Worm (Caenorhabditis elegans) whole organism, young adult: ENCODE measurements around the gene dhs-19.

Source experiments
- B0019.2 ChIP-seq: fragments of 200-800 bp; sonication (Bioruptor generic); conservative IDR thresholded peaks from 2 replicates; pipeline ENCODE4 v1.3.6; 2022; ENCODE audit warnings: missing genetic modification reagents, missing genetic modification characterization, missing compliant biosample characterization
- B0035.1 ChIP-seq: sonication (generic microtip); optimal IDR thresholded peaks from 2 replicates; lab custom pipeline; 2016; ENCODE audit warnings: missing genetic modification characterization, mild to moderate bottlenecking, missing compliant biosample characterization, missing genotype, missing genetic modification reagents
- C17E4.6 ChIP-seq: fragments of 200-800 bp; sonication (Bioruptor generic); IDR thresholded peaks from 2 replicates; pipeline ENCODE4 v1.3.6; 2022; ENCODE audit warnings: missing genetic modification reagents, missing genetic modification characterization, missing compliant biosample characterization
- F10E7.11 ChIP-seq: sonication (generic microtip); optimal IDR thresholded peaks from 2 replicates; lab custom pipeline; 2017; ENCODE audit warnings: mild to moderate bottlenecking, missing genetic modification characterization, moderate library complexity, missing compliant biosample characterization
- F23B12.7 ChIP-seq: sonication (generic microtip); optimal IDR thresholded peaks from 2 replicates; lab custom pipeline; 2017; ENCODE audit warnings: missing genetic modification characterization, mild to moderate bottlenecking, missing compliant biosample characterization, antibody characterized with exemption, moderate library complexity; ENCODE audit not compliant: insufficient read depth
- F57A8.1 ChIP-seq: fragments of 200-800 bp; sonication (Bioruptor generic); optimal IDR thresholded peaks from 2 replicates; lab custom pipeline; 2018; ENCODE audit warnings: mild to moderate bottlenecking, missing genetic modification characterization, moderate library complexity, missing compliant biosample characterization
- F57C9.4 ChIP-seq: sonication (generic microtip); optimal IDR thresholded peaks from 2 replicates; lab custom pipeline; 2017; ENCODE audit warnings: mild to moderate bottlenecking, missing genetic modification characterization, missing compliant biosample characterization
- K12H6.12 ChIP-seq: fragments of 200-800 bp; sonication (Bioruptor generic); optimal IDR thresholded peaks from 2 replicates; lab custom pipeline; 2018; ENCODE audit warnings: mild to moderate bottlenecking, missing genetic modification characterization, missing compliant biosample characterization
- Y53F4B.3 ChIP-seq: fragments of 200-800 bp; sonication (Bioruptor generic); IDR thresholded peaks from 2 replicates; pipeline ENCODE4 v1.3.6; 2022; ENCODE audit warnings: missing genetic modification reagents, missing genetic modification characterization, missing compliant biosample characterization
- Y53G8AR.9 ChIP-seq: fragments of 200-800 bp; sonication (Bioruptor generic); conservative IDR thresholded peaks from 2 replicates; pipeline ENCODE4 v1.3.6; 2022; ENCODE audit warnings: missing genetic modification reagents, missing genetic modification characterization, missing compliant biosample characterization
- ZK185.1 ChIP-seq: sonication (generic microtip); optimal IDR thresholded peaks from 2 replicates; lab custom pipeline; 2016; ENCODE audit warnings: mild to moderate bottlenecking, missing genetic modification characterization, missing compliant biosample characterization; ENCODE audit not compliant: poor library complexity, severe bottlenecking
- akir-1 ChIP-seq: fragments of 200-800 bp; sonication (Bioruptor generic); optimal IDR thresholded peaks from 2 replicates; lab custom pipeline; 2018; ENCODE audit warnings: mild to moderate bottlenecking, missing genetic modification characterization, moderate library complexity, missing compliant biosample characterization
- ama-1 ChIP-seq, 3 experiments: fragments of 150-350 bp in 1 of 3; sonication (generic microtip) in 2 of 3; optimal IDR thresholded peaks; 2 replicates each; lab custom pipeline; 2014 to 2018; ENCODE audit warnings: missing biosample characterization in 2 of 3, missing genetic modification characterization in 2 of 3, missing genetic modification reagents in 2 of 3
- atf-7 ChIP-seq: sonication (generic microtip); optimal IDR thresholded peaks from 2 replicates; lab custom pipeline; 2017; ENCODE audit warnings: mild to moderate bottlenecking, missing genetic modification characterization, missing compliant biosample characterization
- bed-2 ChIP-seq: fragments of 200-800 bp; sonication (Bioruptor generic); IDR thresholded peaks from 2 replicates; pipeline ENCODE4 v1.3.6; 2022; ENCODE audit warnings: missing genetic modification reagents, missing genetic modification characterization, missing compliant biosample characterization
- cebp-2 ChIP-seq: fragments of 200-800 bp; sonication (Bioruptor generic); IDR thresholded peaks from 2 replicates; pipeline ENCODE4 v1.3.6; 2022; ENCODE audit warnings: missing genetic modification characterization, missing compliant biosample characterization
- ceh-100 ChIP-seq: fragments of 200-800 bp; sonication (Bioruptor generic); IDR thresholded peaks from 2 replicates; pipeline ENCODE4 v1.3.6; 2022; ENCODE audit warnings: missing genetic modification reagents, missing genetic modification characterization, missing compliant biosample characterization
- ceh-27 ChIP-seq: fragments of 200-800 bp; sonication (Bioruptor generic); optimal IDR thresholded peaks from 2 replicates; lab custom pipeline; 2018; ENCODE audit warnings: mild to moderate bottlenecking, missing genetic modification characterization, moderate library complexity, missing compliant biosample characterization
- ceh-91 ChIP-seq: fragments of 200-800 bp; sonication (Bioruptor generic); IDR thresholded peaks from 2 replicates; pipeline ENCODE4 v1.3.6; 2022; ENCODE audit warnings: missing genetic modification reagents, missing genetic modification characterization, missing compliant biosample characterization
- dpff-1 ChIP-seq: sonication (generic microtip); optimal IDR thresholded peaks from 2 replicates; lab custom pipeline; 2017; ENCODE audit warnings: mild to moderate bottlenecking, missing genetic modification characterization, missing compliant biosample characterization
- gei-17 ChIP-seq: fragments of 200-800 bp; sonication (Bioruptor generic); optimal IDR thresholded peaks from 2 replicates; lab custom pipeline; 2018; ENCODE audit warnings: mild to moderate bottlenecking, missing genetic modification characterization, missing compliant biosample characterization
- hmg-1.2 ChIP-seq: fragments of 200-800 bp; sonication (Bioruptor generic); IDR thresholded peaks from 2 replicates; pipeline ENCODE4 v1.3.6; 2022; ENCODE audit warnings: missing genetic modification reagents, missing genetic modification characterization, missing compliant biosample characterization
- hmg-20 ChIP-seq: fragments of 200-800 bp; sonication (Bioruptor generic); IDR thresholded peaks from 2 replicates; pipeline ENCODE4 v1.3.6; 2022; ENCODE audit warnings: missing genetic modification reagents, missing genetic modification characterization, missing compliant biosample characterization
- let-607 ChIP-seq, 2 experiments: fragments of 200-800 bp in 1 of 2; sonication (Bioruptor generic) in 1 of 2; sonication (generic microtip) in 1 of 2; optimal IDR thresholded peaks; 2 replicates each; lab custom pipeline; 2016 to 2018; ENCODE audit warnings: mild to moderate bottlenecking in 2 of 2, missing compliant biosample characterization in 2 of 2, missing genetic modification characterization in 2 of 2, moderate library complexity in 2 of 2, missing genotype in 1 of 2
- lin-26 ChIP-seq: fragments of 200-800 bp; sonication (Bioruptor generic); IDR thresholded peaks from 2 replicates; pipeline ENCODE4 v1.3.6; 2022; ENCODE audit warnings: missing genetic modification reagents, missing genetic modification characterization, missing compliant biosample characterization
- lin-35 ChIP-seq, 3 experiments: fragments of 150-350 bp in 2 of 3; sonication (generic microtip) in 1 of 3; optimal IDR thresholded peaks; 2 replicates each; lab custom pipeline; 2014 to 2018; ENCODE audit warnings: missing biosample characterization in 3 of 3, missing genetic modification characterization in 3 of 3, missing genetic modification reagents in 3 of 3
- lin-40 ChIP-seq: sonication (generic microtip); optimal IDR thresholded peaks from 2 replicates; lab custom pipeline; 2016; ENCODE audit warnings: missing genetic modification characterization, mild to moderate bottlenecking, missing compliant biosample characterization, missing genotype, missing genetic modification reagents
- lsl-1 ChIP-seq: fragments of 200-800 bp; sonication (Bioruptor generic); optimal IDR thresholded peaks from 2 replicates; lab custom pipeline; 2018; ENCODE audit warnings: mild to moderate bottlenecking, missing genetic modification characterization, moderate library complexity, missing compliant biosample characterization
- mel-28 ChIP-seq: sonication (generic microtip); optimal IDR thresholded peaks from 2 replicates; lab custom pipeline; 2016; ENCODE audit warnings: borderline replicate concordance, mild to moderate bottlenecking, missing genetic modification characterization, missing compliant biosample characterization
- nfyb-1 ChIP-seq: fragments of 200-800 bp; sonication (Bioruptor generic); IDR thresholded peaks from 2 replicates; pipeline ENCODE4 v1.3.6; 2022; ENCODE audit warnings: missing genetic modification reagents, missing genetic modification characterization, missing compliant biosample characterization
- nhr-120 ChIP-seq: fragments of 200-800 bp; sonication (Bioruptor generic); IDR thresholded peaks from 2 replicates; pipeline ENCODE4 v1.3.6; 2022; ENCODE audit warnings: missing genetic modification characterization, missing compliant biosample characterization
- nhr-80 ChIP-seq: sonication (generic microtip); optimal IDR thresholded peaks from 2 replicates; lab custom pipeline; 2016; ENCODE audit warnings: missing genetic modification characterization, missing compliant biosample characterization
- nhr-90 ChIP-seq: sonication (generic microtip); optimal IDR thresholded peaks from 2 replicates; lab custom pipeline; 2016; ENCODE audit warnings: missing genotype, mild to moderate bottlenecking, missing genetic modification characterization, missing compliant biosample characterization
- pha-4 ChIP-seq: fragments of 150-350 bp; sonication (generic microtip); optimal IDR thresholded peaks from 2 replicates; lab custom pipeline; 2014; ENCODE audit warnings: missing biosample characterization, missing genetic modification reagents, missing genetic modification characterization
- rcor-1 ChIP-seq: fragments of 200-800 bp; sonication (Bioruptor generic); IDR thresholded peaks from 2 replicates; pipeline ENCODE4 v1.3.6; 2022; ENCODE audit warnings: missing genetic modification reagents, missing genetic modification characterization, missing compliant biosample characterization
- sdz-38 ChIP-seq: sonication (generic microtip); optimal IDR thresholded peaks from 2 replicates; lab custom pipeline; 2016; ENCODE audit warnings: missing genotype, missing genetic modification characterization, missing compliant biosample characterization
- snpc-1.3 ChIP-seq: sonication (generic microtip); optimal IDR thresholded peaks from 2 replicates; lab custom pipeline; 2017; ENCODE audit warnings: missing genetic modification characterization, mild to moderate bottlenecking, missing compliant biosample characterization, antibody characterized with exemption, moderate library complexity, missing genotype, missing genetic modification reagents; ENCODE audit not compliant: insufficient read depth
- somi-1 ChIP-seq: fragments of 200-800 bp; sonication (Bioruptor generic); optimal IDR thresholded peaks from 2 replicates; lab custom pipeline; 2018; ENCODE audit warnings: mild to moderate bottlenecking, missing genetic modification characterization, missing compliant biosample characterization
- sptf-2 ChIP-seq: fragments of 200-800 bp; sonication (Bioruptor generic); optimal IDR thresholded peaks from 2 replicates; lab custom pipeline; 2018; ENCODE audit warnings: mild to moderate bottlenecking, missing genetic modification characterization, missing compliant biosample characterization
- unc-130 ChIP-seq: sonication (generic microtip); optimal IDR thresholded peaks from 2 replicates; lab custom pipeline; 2016; ENCODE audit warnings: missing genetic modification reagents, missing genetic modification characterization, missing compliant biosample characterization
- xnd-1 ChIP-seq: sonication (generic microtip); optimal IDR thresholded peaks from 2 replicates; lab custom pipeline; 2016; ENCODE audit warnings: missing genotype, missing genetic modification reagents, missing genetic modification characterization, missing compliant biosample characterization
- zfh-2 ChIP-seq: fragments of 200-800 bp; sonication (Bioruptor generic); conservative IDR thresholded peaks from 2 replicates; pipeline ENCODE4 v1.3.6; 2022; ENCODE audit warnings: missing genetic modification reagents, missing genetic modification characterization, missing compliant biosample characterization
- zim-3 ChIP-seq: sonication (generic microtip); optimal IDR thresholded peaks from 2 replicates; lab custom pipeline; 2017; ENCODE audit warnings: mild to moderate bottlenecking, missing genetic modification characterization, moderate library complexity, missing compliant biosample characterization
- ztf-18 ChIP-seq: sonication (generic microtip); optimal IDR thresholded peaks from 2 replicates; lab custom pipeline; 2016; ENCODE audit warnings: missing genotype, mild to moderate bottlenecking, missing genetic modification characterization, missing compliant biosample characterization
- ztf-25 ChIP-seq: fragments of 200-800 bp; sonication (Bioruptor generic); IDR thresholded peaks from 2 replicates; pipeline ENCODE4 v1.3.6; 2022; ENCODE audit warnings: missing genetic modification reagents, missing genetic modification characterization, missing compliant biosample characterization
- ztf-26 ChIP-seq: sonication (generic microtip); optimal IDR thresholded peaks from 2 replicates; lab custom pipeline; 2017; ENCODE audit warnings: missing genetic modification characterization, missing compliant biosample characterization

dhs-19 gene

ce11 chrV:11525338-11525737 is 35.1 kb upstream of the dhs-19 start:
- no peak for TF ChIP-seq let-607 (tag; optimal IDR thresholded peaks at IDR 0.05; lab: Kevin White, UChicago)
- peak; percentile 69 for TF ChIP-seq zfh-2

ce11 chrV:11521448-11521847 is 31.2 kb upstream of the dhs-19 start, which contains the start of gene pafo-1:
Gene pafo-1, plus strand, starts transcription at chrV:11521703.
- TF ChIP-seq hmg-20 (GFP tag; lab: Robert Waterston, UW) (peak; percentile 72), lin-40 (tag; lab: Kevin White, UChicago) (peak; percentile 87), akir-1 (GFP tag; lab: Kevin White, UChicago) (no peak), sptf-2 (GFP tag; lab: Kevin White, UChicago) (no peak), rcor-1 (GFP tag; lab: Robert Waterston, UW) (peak; percentile 88), nhr-120 (GFP tag; lab: Robert Waterston, UW) (no peak), lin-26 (GFP tag; lab: Robert Waterston, UW) (no peak), lsl-1 (GFP tag; lab: Kevin White, UChicago) (peak; percentile 72), ztf-18 (tag; lab: Kevin White, UChicago) (peak; percentile 99), ztf-26 (tag; lab: Kevin White, UChicago) (peak; percentile 69), Y53G8AR.9 (GFP tag; lab: Robert Waterston, UW) (peak; percentile 91), ama-1 (optimal IDR thresholded peaks at IDR 0.05; lab: Kevin White, UChicago) (no peak), ama-1 (GFP tag; optimal IDR thresholded peaks at IDR 0.05; lab: Kevin White, UChicago) (no peak), gei-17 (GFP tag; lab: Kevin White, UChicago) (no peak), lin-35 (GFP tag; optimal IDR thresholded peaks at IDR 0.05; lab: Kevin White, UChicago) (peak; percentile 92 to 98 (median 93)), xnd-1 (peak; percentile 65), somi-1 (peak; percentile 23), F57C9.4 (tag; lab: Kevin White, UChicago) (no peak), ceh-100 (peak; percentile 84), B0019.2 (no peak), hmg-1.2 (GFP tag; lab: Robert Waterston, UW) (peak; percentile 64), mel-28 (tag; lab: Kevin White, UChicago) (no peak), nhr-80 (tag; lab: Kevin White, UChicago) (peak; percentile 27), unc-130 (GFP tag; lab: Kevin White, UChicago) (peak; percentile 57), nfyb-1 (GFP tag; lab: Robert Waterston, UW) (peak; percentile 93), C17E4.6 (GFP tag; lab: Robert Waterston, UW) (no peak), bed-2 (GFP tag; lab: Robert Waterston, UW) (no peak), F10E7.11 (peak; percentile 10), atf-7 (tag; lab: Kevin White, UChicago) (peak; percentile 42), ZK185.1 (peak; percentile 88), snpc-1.3 (peak; percentile 40), ztf-25 (0 out of 2 replicates have a peak, but pooled peaks have one; percentile 58), pha-4 (tag; lab: Kevin White, UChicago) (peak; percentile 16), K12H6.12 (tag; lab: Kevin White, UChicago) (peak; percentile 42), B0035.1 (peak; percentile 35), zim-3 (no peak), ceh-91 (GFP tag; lab: Robert Waterston, UW) (peak; percentile 35; the same call in 1 of the 2 replicates), cebp-2 (no peak), sdz-38 (no peak), F57A8.1 (GFP tag; lab: Kevin White, UChicago) (no peak), Y53F4B.3 (GFP tag; lab: Robert Waterston, UW) (no peak), dpff-1 (tag; lab: Kevin White, UChicago) (no peak), F23B12.7 (peak; percentile 30), nhr-90 (tag; lab: Kevin White, UChicago) (no peak), ceh-27 (peak; percentile 71)
